Fruit fly (Drosophila melanogaster): ENCODE data around the gene ctp.

The ctp gene

DNA sequence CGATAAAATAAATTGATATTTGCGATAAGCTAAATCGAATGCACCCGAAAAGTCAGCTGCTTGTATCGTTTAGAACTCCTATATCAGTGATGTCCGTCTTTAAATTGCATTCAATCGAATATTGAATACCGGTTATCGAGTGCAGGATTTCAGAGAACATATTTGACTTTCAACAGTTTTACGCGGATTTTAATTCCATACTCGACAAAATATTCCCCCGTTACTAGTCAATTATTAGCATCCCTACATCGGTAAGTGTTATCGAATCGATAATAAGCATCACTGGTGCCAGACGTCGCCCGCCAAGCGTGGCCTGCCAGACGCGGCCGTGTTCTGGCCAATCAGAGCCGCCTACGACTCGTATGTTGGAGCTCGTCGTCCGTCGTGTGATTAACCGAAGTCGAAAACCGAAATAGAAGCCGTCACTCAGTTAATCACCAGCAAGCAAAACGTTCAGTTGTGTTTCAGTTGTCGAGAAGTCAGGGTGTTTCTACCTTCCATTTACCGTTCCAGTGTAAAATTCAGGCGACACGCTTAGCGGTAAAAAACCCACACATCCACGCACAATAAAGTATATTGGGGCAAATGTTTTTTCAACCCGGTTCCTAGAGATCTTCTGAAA lies at the start of gene ctp:
TSS of gene ctp (plus strand) at position 23 of the 622 bp plus-strand sequence.
- TF ChIP-seq Awh (GFP tag; IDR thresholded peaks at IDR 0.05) (no peak), E2f2 (GFP tag; IDR thresholded peaks at IDR 0.05) (peak; percentile 55; the same call in 1 of the 2 replicates), Gug (GFP tag; IDR thresholded peaks at IDR 0.05) (no peak), H2.0 (GFP tag; IDR thresholded peaks at IDR 0.05) (peak; percentile 4; the same call in 1 of the 2 replicates), CG10209 (GFP tag; optimal IDR thresholded peaks at IDR 0.05) (no peak), CG11723 (GFP tag; optimal IDR thresholded peaks at IDR 0.05) (no peak), HLH4C (GFP tag; IDR thresholded peaks at IDR 0.05; ENCODE audit: partially characterized antibody) (peak; percentile 83), CG6654 (GFP tag; optimal IDR thresholded peaks at IDR 0.05) (no peak), ftz-f1 (GFP tag; optimal IDR thresholded peaks at IDR 0.05) (peak; percentile 14), shn (GFP tag; optimal IDR thresholded peaks at IDR 0.05) (peak; percentile 52), ro (GFP tag; IDR thresholded peaks at IDR 0.05) (no peak), az2 (GFP tag; optimal IDR thresholded peaks at IDR 0.05) (peak; percentile 25), CG14860 (GFP tag; IDR thresholded peaks at IDR 0.05; ENCODE audit: partially characterized antibody) (peak; percentile 71), mld (GFP tag; IDR thresholded peaks at IDR 0.05; ENCODE audit: partially characterized antibody) (peak; percentile 61; the same call in 1 of the 3 replicates), bowl (GFP tag; IDR thresholded peaks at IDR 0.05) (no peak), disco-r (GFP tag; optimal IDR thresholded peaks at IDR 0.05) (peak; percentile 35), CG10979 (tag; optimal IDR thresholded peaks at IDR 0.05) (peak; percentile 28), CG17361 (GFP tag; IDR thresholded peaks at IDR 0.05) (peak; percentile 27; the same call in 1 of the 3 replicates), tio (GFP tag; optimal IDR thresholded peaks at IDR 0.05) (no peak), HLHmδ (GFP tag; optimal IDR thresholded peaks at IDR 0.05) (peak; percentile 28), Dip2 (GFP tag; IDR thresholded peaks at IDR 0.05) (no peak), CG15601 (tag; optimal IDR thresholded peaks at IDR 0.05) (peak; percentile 21), CG15011 (GFP tag; optimal IDR thresholded peaks at IDR 0.05) (no peak), CG15479 (GFP tag; optimal IDR thresholded peaks at IDR 0.05) (no peak), CG43689 (GFP tag; IDR thresholded peaks at IDR 0.05) (no peak), D (optimal IDR thresholded peaks at IDR 0.05) (no peak), D (GFP tag; optimal IDR thresholded peaks at IDR 0.05) (no peak), tup (GFP tag; optimal IDR thresholded peaks at IDR 0.05) (no peak), gce (GFP tag; IDR thresholded peaks at IDR 0.05) (no peak), E2f1 (GFP tag; IDR thresholded peaks at IDR 0.05) (no peak), CG11695 (GFP tag; IDR thresholded peaks at IDR 0.05) (0 out of 3 replicates have a peak, but pooled peaks have one; percentile 26), CG11398 (GFP tag; optimal IDR thresholded peaks at IDR 0.05) (no peak), pfk (GFP tag; optimal IDR thresholded peaks at IDR 0.05) (peak; percentile 10), Abd-B (GFP tag; optimal IDR thresholded peaks at IDR 0.05) (no peak), Hey (tag; optimal IDR thresholded peaks at IDR 0.05) (no peak), Nf-YB (GFP tag; optimal IDR thresholded peaks at IDR 0.05) (peak; percentile 98), dm (GFP tag; optimal IDR thresholded peaks at IDR 0.05) (peak; percentile 8), D19A (tag; optimal IDR thresholded peaks at IDR 0.05) (peak; percentile 3), CG13624 (GFP tag; optimal IDR thresholded peaks at IDR 0.05) (peak; percentile 51), her (GFP tag; optimal IDR thresholded peaks at IDR 0.05) (peak; percentile 70), maf-S (GFP tag; optimal IDR thresholded peaks at IDR 0.05) (peak; percentile 23), sob (GFP tag; IDR thresholded peaks at IDR 0.05) (0 out of 2 replicates have a peak, but pooled peaks have one; percentile 27), CG10267 (tag; optimal IDR thresholded peaks at IDR 0.05) (peak; percentile 8), CG7271 (tag; optimal IDR thresholded peaks at IDR 0.05) (no peak), Poxn (GFP tag; IDR thresholded peaks at IDR 0.05) (no peak), Atf3 (GFP tag; optimal IDR thresholded peaks at IDR 0.05) (peak; percentile 0), CG8359 (GFP tag; optimal IDR thresholded peaks at IDR 0.05; ENCODE audit: borderline replicate concordance) (no peak), unpg (GFP tag; optimal IDR thresholded peaks at IDR 0.05) (peak; percentile 35), Sox100B (GFP tag; optimal IDR thresholded peaks at IDR 0.05) (no peak), Dad (GFP tag; optimal IDR thresholded peaks at IDR 0.05) (no peak)
